Worm (Caenorhabditis elegans) whole organism, L4/young adult: ENCODE results near the gene ZK688.11.

Experiments
- W03F9.2 ChIP-seq: fragments of 150-350 bp; optimal IDR thresholded peaks from 2 replicates; lab custom pipeline; 2014; ENCODE audit warnings: missing biosample characterization, missing genetic modification characterization
- dao-5 ChIP-seq: sonication (generic microtip); optimal IDR thresholded peaks from 2 replicates; lab custom pipeline; 2016; ENCODE audit warnings: missing genotype, missing genetic modification characterization, moderate library complexity, missing compliant biosample characterization

- TF ChIP-seq W03F9.2 (tag; lab: Kevin White, UChicago) (no peak), dao-5 (tag; lab: Kevin White, UChicago) (no peak)
These were observed 28.7 kb upstream of the ZK688.11 start, which contains the start of gene ZK688.12 for ce11 chrIII:7913488-7913887.
